Worm (Caenorhabditis elegans): ENCODE measurements around the gene fbxb-40.

Gene fbxb-40

ce11 chrII:1084899-1085298 lies 35.1 kb upstream of the fbxb-40 start:
- TF ChIP-seq tbx-2 (tag; optimal IDR thresholded peaks at IDR 0.05) (peak; percentile 2), unc-55 (GFP tag; optimal IDR thresholded peaks at IDR 0.05) (peak; percentile 44), F13H6.1 (tag; optimal IDR thresholded peaks at IDR 0.05) (peak; percentile 27), nfya-1 (tag; optimal IDR thresholded peaks at IDR 0.05) (peak; percentile 41), lim-6 (tag; optimal IDR thresholded peaks at IDR 0.05) (no peak), ceh-18 (tag; optimal IDR thresholded peaks at IDR 0.05) (peak; percentile 8)

- TF ChIP-seq unc-86 (tag; optimal IDR thresholded peaks at IDR 0.05) (no peak), unc-55 (GFP tag; optimal IDR thresholded peaks at IDR 0.05) (no peak), C08G9.2 (tag; optimal IDR thresholded peaks at IDR 0.05) (no peak), C38D4.7 (GFP tag; optimal IDR thresholded peaks at IDR 0.05) (no peak), ceh-18 (tag; optimal IDR thresholded peaks at IDR 0.05) (no peak), gmeb-2 (tag; optimal IDR thresholded peaks at IDR 0.05) (no peak), mec-3 (tag; optimal IDR thresholded peaks at IDR 0.05; ENCODE audit: borderline replicate concordance) (no peak), ceh-19 (GFP tag; optimal IDR thresholded peaks at IDR 0.05) (no peak), ahr-1 (tag; optimal IDR thresholded peaks at IDR 0.05) (no peak), madf-2 (tag; optimal IDR thresholded peaks at IDR 0.05) (no peak), nhr-232 (tag; optimal IDR thresholded peaks at IDR 0.05) (no peak), dmd-4 (tag; optimal IDR thresholded peaks at IDR 0.05; ENCODE audit: borderline replicate concordance) (no peak), sdc-2 (tag; optimal IDR thresholded peaks at IDR 0.05) (no peak), rnt-1 (tag; optimal IDR thresholded peaks at IDR 0.05) (no peak)
These were observed 33.1 kb upstream of the fbxb-40 start, which contains the start of gene K02E7.1 for ce11 chrII:1082859-1083258. Gene K02E7.1 (plus strand): TSS chrII:1083159.

- TF ChIP-seq nfya-1 (tag; optimal IDR thresholded peaks at IDR 0.05) (no peak), syd-9 (tag; optimal IDR thresholded peaks at IDR 0.05) (no peak), che-1 (tag; optimal IDR thresholded peaks at IDR 0.05) (no peak), elt-2 (tag; optimal IDR thresholded peaks at IDR 0.05) (no peak), ref-2 (tag; optimal IDR thresholded peaks at IDR 0.05) (no peak), pag-3 (tag; optimal IDR thresholded peaks at IDR 0.05; ENCODE audit: borderline replicate concordance) (no peak), zip-5 (tag; optimal IDR thresholded peaks at IDR 0.05) (no peak), pha-2 (tag; optimal IDR thresholded peaks at IDR 0.05) (no peak)
These were observed 25.7 kb upstream of the fbxb-40 start, which contains the start of gene K02E7.11 for ce11 chrII:1075424-1075823. Gene K02E7.11 (minus strand): TSS chrII:1075524.

DNA sequence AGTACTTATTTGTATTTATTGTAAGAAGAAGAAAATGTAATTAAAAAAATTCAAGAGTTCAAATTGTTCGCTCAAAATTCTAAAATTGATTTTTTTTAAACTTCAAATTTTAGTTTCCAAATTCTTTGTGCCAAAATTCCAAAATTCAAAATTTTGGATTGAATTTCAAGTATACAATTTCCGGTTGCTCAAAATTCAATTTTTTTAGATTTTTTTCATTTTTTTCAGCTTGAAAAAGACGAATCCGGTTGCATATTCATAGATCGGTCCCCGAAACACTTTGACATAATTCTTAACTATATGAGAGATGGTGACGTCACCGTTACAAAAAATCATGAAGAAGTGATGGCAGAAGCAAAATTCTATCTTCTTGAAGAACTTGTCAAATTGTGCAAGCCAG lies 22.4 kb upstream of the fbxb-40 start, which contains the start of gene K02E7.4:
K02E7.4 (plus strand) TSS at position 301 of the 400 bp plus-strand sequence.
- TF ChIP-seq lin-11 (tag; optimal IDR thresholded peaks at IDR 0.05) = no peak
- TF ChIP-seq ceh-22 (tag; optimal IDR thresholded peaks at IDR 0.05) = no peak
- TF ChIP-seq ets-4 (tag; optimal IDR thresholded peaks at IDR 0.05) = no peak
- TF ChIP-seq ttx-3 (tag; optimal IDR thresholded peaks at IDR 0.05) = no peak
- no peak for TF ChIP-seq unc-42 (tag; optimal IDR thresholded peaks at IDR 0.05)
- no peak for TF ChIP-seq pha-2 (tag; optimal IDR thresholded peaks at IDR 0.05)
- TF ChIP-seq ceh-45 (GFP tag; IDR thresholded peaks at IDR 0.05) = no peak
- no peak for TF ChIP-seq K09A11.1 (tag; optimal IDR thresholded peaks at IDR 0.05; ENCODE audit: insufficient read depth)
- no peak for TF ChIP-seq sox-4 (tag; optimal IDR thresholded peaks at IDR 0.05)
- no peak for TF ChIP-seq odd-2 (tag; optimal IDR thresholded peaks at IDR 0.05)
- no peak for TF ChIP-seq fax-1 (tag; optimal IDR thresholded peaks at IDR 0.05)
- TF ChIP-seq zip-5 (tag; optimal IDR thresholded peaks at IDR 0.05) = no peak
- TF ChIP-seq che-1 (tag; optimal IDR thresholded peaks at IDR 0.05) = no peak
- TF ChIP-seq pat-9 (tag; optimal IDR thresholded peaks at IDR 0.05) = no peak
- no peak for TF ChIP-seq pag-3 (tag; optimal IDR thresholded peaks at IDR 0.05; ENCODE audit: borderline replicate concordance)
- no peak for TF ChIP-seq eyg-1 (tag; optimal IDR thresholded peaks at IDR 0.05)
- no peak for TF ChIP-seq nfya-1 (tag; optimal IDR thresholded peaks at IDR 0.05)
- no peak for TF ChIP-seq C08G9.2 (tag; optimal IDR thresholded peaks at IDR 0.05)

Measured in whole organism, late embryonic.